Fruit fly (Drosophila melanogaster) S2 (cell line): Measurements from ENCODE around the gene RasGAP1.

Source experiments
- CG8478 ChIP-seq: fragments of >200 bp; optimal IDR thresholded peaks from 2 replicates; lab custom pipeline; 2018
- CTCF ChIP-seq, 2 experiments: fragments of >200 bp; optimal IDR thresholded peaks; 2 replicates each; lab custom pipeline; 2018

RasGAP1 gene

DNA sequence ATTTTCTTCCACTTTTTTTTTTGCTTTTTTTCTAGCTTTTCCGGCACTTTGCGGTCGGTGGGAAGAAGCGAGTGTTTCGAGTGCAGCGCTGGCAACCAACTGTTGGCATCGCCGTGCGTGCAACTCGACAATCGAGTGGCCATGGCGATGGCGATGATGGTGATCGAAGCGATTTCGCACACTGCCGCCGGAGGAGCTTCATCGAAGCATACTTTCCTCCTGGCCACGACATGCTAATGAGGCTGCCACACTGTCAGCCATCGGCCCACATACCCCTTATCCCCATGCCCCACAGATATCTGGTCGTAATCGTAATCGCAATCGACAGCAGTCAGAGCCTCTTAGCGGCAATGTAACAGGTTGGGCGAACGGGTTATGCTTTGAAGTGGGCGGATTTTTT lies 57.5 kb downstream of the RasGAP1 start, which contains the start of gene Zasp67:
TSS of gene Zasp67 (minus strand) at position 101 of the 400 bp plus-strand sequence.
- TF ChIP-seq CG8478 (lab: Kevin White, UChicago), result no peak
- no peak for TF ChIP-seq CTCF (optimal IDR thresholded peaks at IDR 0.05; lab: Kevin White, UChicago)
